Fruit fly (Drosophila melanogaster) whole organism, larva: ENCODE results near the gene APC4.
A peak's percentile ranks its signal among the peaks of the same experiment; 100 is the strongest.
"Not testable (repeated sequence)": the region's sequence is repeated elsewhere in the genome, so short reads cannot be mapped to it uniquely, and the experiment has no call there.

Experiments used
- noc ChIP-seq: fragments of 200-800 bp; sonication (Bioruptor generic); optimal IDR thresholded peaks from 3 replicates; lab custom pipeline; 2019; ENCODE audit warnings: missing biosample characterization, mild to moderate bottlenecking, missing genetic modification characterization, moderate library complexity

The APC4 gene

DNA sequence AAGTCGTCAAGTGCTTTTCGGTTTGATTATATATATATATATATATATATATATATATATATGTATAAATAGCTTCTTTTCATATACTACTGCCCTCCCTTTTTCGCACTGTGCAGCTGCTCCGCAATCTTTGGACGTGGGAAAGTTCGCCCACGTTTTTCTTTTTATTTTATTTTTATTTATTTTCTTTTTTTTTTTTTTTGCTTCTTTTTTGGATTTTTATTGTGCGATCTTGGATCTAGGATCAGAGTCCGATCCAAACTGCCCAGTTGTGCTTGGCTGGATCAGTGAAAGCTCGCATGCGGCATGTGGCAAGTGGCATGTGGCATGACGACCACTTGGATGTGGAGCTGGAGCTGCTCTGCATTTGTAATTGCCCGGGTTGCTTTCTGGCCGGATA lies 19.3 kb upstream of the APC4 start:
- no peak for TF ChIP-seq noc (tag; lab: Kevin White, UChicago)

DNA sequence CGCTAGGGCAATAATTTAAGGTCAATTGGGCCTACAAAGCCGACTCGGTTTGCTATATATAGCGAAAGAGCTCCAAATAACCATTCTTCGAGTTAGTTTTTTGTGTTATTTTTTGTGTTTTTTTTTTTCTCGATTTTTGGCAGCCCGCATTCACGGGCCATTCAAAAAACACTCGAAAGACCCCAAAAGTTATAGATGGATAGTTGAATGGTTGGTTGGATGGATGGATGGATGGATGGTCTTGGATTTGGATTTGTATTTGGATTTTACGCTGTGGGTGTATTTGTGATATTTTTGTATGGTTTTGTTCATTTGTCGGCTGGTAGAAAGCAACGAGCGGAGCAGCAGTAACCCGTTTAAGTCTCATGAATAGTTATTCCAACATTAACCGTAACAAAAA lies 18.7 kb upstream of the APC4 start:
- no peak for TF ChIP-seq noc (tag; lab: Kevin White, UChicago)

DNA sequence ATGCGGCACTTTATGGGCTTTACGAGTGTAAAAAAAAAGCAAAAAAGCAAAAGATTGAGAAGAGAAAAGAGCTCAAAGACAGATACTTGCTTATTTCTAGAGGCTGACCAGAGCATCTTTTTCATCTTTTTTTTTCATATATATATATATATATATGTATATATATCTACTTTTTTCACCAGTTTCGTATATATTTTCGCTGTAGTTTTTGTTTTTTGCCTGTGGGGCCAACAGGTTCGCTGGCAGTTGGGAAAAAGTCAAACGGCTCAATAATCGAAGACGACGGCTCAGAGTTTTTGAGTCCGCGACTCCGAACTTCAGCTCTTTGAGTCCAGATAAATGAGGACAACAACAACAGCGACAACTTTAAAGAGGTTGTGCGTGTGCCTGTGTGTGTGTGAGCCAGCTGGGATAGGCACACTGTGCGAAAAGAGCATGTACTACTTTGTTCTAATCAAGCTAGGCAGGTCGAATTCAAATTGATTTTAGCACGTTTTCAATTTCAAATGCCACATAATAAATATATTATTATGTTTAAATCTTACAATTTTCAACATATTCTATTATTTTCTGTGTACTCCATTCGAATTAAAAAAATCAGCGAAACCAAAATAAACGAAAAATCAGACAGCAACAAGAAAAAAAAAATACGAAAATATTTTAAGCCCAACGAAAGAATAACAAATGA lies 15.8 kb upstream of the APC4 start:
- TF ChIP-seq noc (tag; lab: Kevin White, UChicago) = peak; percentile 33

DNA sequence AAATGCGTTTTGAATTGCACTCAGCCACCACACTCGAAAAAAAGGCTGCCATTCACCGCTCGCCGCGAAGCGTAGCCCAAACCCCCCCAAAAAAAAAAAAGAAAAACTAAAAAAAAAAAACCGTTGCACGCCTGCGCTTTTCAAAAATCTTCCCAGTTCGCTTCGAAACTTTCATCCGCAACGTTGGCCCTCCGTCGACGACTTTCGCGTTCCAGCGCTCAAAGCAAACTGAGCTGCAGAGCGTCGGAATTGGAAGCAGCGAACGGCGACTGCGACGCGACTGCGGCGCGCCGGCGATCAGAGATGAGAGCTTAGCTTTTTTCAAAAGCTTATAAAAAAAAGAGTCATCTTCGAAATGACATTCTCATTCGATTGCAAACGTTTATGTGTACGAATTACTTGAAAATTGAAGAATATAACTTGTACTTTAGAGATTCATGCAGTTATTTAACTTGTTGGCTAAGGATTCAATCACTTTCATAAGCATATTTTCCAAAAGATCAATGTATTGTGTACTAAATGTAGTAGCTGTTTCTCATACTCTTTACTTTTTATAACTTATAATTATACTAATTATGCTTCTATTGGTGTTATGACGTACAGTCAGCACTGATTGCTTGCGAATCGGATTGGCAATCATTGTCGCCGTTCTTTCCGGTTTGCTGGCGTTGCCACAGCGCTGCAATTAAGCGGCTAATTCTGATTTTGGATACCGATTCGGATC lies 14.8 kb upstream of the APC4 start, which contains the start of gene CG15365:
CG15365 (minus strand) TSS at position 230 of the 724 bp plus-strand sequence.
- TF ChIP-seq noc (tag; lab: Kevin White, UChicago) = no peak

DNA sequence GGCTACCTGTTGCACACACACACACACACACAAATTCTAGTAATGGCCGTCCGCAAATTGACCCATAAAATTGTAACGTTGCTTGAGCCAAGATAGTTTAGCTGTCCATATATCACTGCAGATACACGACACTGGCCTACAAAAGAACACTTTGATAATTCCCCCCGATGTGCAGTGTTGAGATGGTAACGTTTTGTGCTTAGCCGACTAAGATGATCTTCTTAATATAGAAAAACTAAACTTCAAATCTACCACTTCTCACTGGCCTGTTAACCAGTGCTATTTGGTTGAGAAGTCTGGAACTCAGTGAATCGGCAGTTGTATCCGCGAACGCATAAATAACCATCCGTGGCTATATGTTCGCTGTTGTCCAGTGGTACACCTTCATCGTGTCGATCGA lies 13.9 kb upstream of the APC4 start:
- TF ChIP-seq noc (tag; lab: Kevin White, UChicago) = no peak

DNA sequence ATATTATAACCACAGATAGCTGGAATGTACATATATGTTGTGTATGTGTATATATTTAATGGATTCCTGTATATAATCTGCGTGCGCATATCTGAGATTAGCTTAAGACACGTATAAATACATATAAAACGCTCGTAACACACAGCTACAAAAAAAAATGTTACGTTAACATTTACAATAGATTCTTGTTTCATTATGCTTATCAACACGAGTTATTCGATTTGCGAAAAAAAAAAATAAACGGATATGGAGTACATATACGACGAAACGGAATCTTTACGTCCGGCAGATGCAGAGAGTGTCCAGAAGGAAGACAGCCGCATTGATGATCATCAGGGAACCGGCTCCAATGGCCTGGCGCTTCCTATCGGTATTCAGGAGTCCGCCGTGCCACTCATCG lies 11.4 kb upstream of the APC4 start, which contains the start of gene CG10970:
CG10970 (minus strand) TSS at position 101 of the 400 bp plus-strand sequence.
- no peak for TF ChIP-seq noc (tag; lab: Kevin White, UChicago)

DNA sequence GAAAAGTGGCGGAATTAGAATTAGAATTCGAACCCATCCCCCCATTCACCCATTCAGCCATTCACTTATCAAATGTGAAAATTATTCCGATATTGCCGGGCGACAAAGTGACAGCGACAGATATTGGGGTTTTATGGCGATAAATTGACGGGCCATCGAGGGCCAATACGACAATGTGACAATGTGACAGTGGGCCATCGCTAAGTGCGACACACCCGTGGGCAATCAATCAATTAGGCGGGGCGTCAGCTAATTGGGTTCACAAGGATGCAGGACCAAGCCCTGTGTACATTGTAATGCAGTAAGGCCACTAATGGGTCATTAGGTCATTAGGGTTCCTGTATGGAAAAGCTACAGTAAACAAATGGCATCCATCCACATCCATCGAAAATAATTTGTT lies 8.7 kb upstream of the APC4 start:
- TF ChIP-seq noc (tag; lab: Kevin White, UChicago) = peak; percentile 28

DNA sequence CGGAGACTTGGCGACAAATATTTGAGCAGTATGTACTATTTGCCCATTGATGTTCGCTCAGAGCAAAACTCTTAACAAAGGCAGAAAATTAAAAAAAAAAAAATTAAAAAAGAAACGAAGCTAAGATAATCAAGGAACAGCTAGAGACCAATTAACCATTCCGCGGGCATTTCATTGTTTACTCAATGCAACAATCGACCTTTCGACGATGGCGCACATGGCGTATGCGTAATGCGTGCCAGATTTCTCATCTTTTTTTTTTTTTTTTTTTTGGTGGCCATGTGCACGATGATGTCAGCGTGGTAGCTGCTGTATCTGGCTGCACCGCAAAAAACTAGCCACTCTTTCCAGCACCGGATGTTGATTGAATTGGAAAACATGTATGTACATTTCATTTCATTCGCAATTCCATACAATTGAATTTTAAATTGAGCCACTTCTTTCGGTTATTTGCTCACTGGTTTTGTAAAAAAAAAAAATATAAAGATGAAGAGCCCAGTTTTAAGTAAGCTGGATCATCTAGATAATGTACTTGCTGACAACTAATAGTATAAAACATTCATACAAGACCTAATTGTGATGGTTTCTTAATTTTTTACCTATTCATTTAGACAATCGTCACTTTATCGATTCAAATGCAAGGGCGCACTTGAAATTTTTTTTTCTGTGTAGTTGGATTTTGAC lies 6.9 kb upstream of the APC4 start:
- TF ChIP-seq noc (tag; lab: Kevin White, UChicago) = no peak

DNA sequence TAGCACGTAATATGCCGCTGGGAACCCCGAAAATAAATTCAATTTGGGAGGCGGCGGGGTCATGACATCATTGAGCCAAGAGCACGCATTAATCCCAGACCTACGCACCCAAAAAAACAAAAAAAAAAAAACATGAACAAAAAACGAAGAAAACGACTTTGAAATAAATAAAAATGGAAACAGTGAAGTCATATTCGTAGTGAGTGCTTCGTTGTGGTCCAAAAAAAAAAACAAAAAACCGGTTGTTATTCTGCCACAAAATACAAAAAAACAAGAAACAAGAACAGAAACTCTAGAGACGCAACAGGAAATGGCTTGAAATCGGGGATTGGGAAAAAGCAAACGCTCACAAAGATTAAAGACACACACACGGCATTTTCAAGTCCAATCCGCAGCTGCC lies 5.2 kb upstream of the APC4 start:
- no peak for TF ChIP-seq noc (tag; lab: Kevin White, UChicago)

DNA sequence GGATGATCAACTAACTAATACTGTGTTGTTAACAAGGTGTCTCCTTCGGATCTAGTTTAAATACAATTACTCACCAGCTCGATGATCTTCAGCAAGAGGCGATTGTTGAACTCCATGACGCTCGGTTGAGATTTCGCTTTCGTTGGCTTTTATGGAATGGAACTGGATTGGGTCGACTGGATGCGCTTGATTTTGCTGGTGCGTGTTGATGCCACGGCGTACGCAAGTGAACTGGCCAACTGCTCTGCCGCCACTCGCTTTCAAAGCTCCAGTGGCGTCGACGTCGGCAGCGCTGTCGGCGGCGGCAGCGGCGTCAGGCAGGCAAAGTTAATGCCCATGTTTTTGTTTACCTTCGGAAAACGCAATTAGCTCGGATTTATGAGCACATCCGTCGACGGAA lies 4.5 kb upstream of the APC4 start, which contains the start of gene CG44325:
CG44325 (minus strand) TSS at position 237 of the 400 bp plus-strand sequence.
- TF ChIP-seq noc (tag; lab: Kevin White, UChicago) = no peak

DNA sequence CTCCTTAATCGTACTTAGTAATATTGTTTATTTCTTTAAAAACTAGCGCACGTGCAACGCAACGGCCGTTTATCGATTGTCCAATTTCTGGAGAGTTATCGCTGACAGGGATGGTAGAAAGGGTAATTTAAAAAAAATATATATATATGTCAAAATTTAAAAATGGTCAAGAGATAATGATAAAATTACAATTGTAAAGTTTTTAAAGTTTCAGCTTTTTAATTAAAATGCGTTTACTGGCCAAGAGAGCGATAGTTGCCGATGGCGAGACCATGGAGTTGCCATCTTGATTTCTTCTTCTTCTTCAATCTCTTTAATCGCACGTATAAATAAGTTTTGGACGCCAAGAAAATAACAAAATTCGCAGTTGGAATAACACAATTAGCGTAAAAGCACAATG lies 1.8 kb upstream of the APC4 start, which contains the start of the genes CG7246 and HP1b:
CG7246 (minus strand) TSS at position 96 of the 400 bp plus-strand sequence.
HP1b (plus strand) TSS at position 102 of the 400 bp plus-strand sequence.
- TF ChIP-seq noc (tag; lab: Kevin White, UChicago) = peak; percentile 66

DNA sequence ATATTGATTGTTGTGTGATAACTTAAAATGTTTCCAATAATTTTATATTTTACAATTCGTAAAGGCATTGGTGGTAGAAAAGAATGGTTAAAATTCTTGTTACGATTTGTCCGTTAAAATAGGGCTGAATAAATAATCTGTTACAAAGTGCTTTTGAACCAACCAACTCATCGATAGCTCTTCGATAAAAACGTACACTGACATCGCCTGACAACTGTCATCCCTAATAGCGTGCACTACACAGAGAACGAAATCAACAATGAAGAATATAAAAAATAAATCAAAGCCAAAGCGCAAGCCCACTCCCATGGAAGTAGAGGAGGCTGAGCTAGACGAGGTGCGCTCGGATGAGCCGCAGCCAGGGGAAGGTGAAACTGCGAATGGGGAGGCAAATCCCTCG lies 3.0 kb downstream of the APC4 start, which contains the start of gene CG32708:
CG32708 (plus strand) TSS at position 207 of the 400 bp plus-strand sequence.
- no peak for TF ChIP-seq noc (tag; lab: Kevin White, UChicago)

DNA sequence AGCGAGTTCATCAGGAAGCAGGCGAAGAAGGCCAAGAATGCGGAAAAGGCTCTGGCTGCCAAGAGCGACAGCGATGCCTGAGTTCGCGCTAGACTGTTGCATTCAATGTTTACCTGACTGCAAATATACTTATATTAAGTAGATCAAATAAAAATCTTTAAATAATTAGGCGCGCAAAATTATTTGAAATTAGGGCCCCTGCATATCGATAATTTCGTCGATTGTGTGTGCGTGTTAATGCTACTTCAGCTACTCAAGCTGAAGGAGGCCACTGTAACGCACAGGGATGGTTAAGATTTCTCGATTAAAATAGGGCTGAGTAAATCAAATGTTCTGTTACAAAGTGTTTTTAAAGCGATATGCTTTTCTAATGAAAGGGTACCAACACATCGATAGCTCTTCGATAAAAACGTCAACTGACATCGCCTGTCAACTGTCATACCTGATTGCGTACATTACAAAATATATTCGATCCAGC lies 4.0 kb downstream of the APC4 start, which contains the start of gene CG32706:
CG32706 (plus strand) TSS at position 428 of the 478 bp plus-strand sequence.
- not testable (repeated sequence) for TF ChIP-seq noc (tag; lab: Kevin White, UChicago)

DNA sequence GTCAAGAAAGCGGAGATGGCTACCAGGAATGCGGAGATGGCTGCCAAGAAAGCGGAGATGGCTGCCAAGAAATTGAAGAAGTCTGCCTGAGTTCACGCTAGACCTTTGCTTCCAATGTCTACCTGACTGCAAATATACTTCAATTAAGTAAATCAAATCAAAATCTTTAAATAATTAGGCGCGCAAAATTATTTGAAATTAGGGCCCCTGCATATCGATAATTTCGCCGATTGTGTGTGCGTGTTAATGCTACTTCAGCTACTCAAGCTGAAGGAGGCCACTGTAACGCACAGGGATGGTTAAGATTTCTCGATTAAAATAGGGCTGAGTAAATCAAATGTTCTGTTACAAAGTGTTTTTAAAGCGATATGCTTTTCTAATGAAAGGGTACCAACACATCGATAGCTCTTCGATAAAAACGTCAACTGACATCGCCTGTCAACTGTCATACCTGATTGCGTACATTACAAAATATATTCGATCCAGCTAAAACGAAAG lies 5.2 kb downstream of the APC4 start, which contains the start of gene CG6999:
CG6999 (plus strand) TSS at position 448 of the 498 bp plus-strand sequence.
- TF ChIP-seq noc (tag; lab: Kevin White, UChicago) = not testable (repeated sequence)
